Worm (Caenorhabditis elegans) whole organism, L4/young adult: ENCODE data around the gene ZK1248.4.

ENCODE experiments used
- W03F9.2 ChIP-seq: fragments of 150-350 bp; optimal IDR thresholded peaks from 2 replicates; lab custom pipeline; 2014; ENCODE audit warnings: missing biosample characterization, missing genetic modification characterization
- dao-5 ChIP-seq: sonication (generic microtip); optimal IDR thresholded peaks from 2 replicates; lab custom pipeline; 2016; ENCODE audit warnings: missing genotype, missing genetic modification characterization, moderate library complexity, missing compliant biosample characterization
- him-1 ChIP-seq: sonication (generic microtip); optimal IDR thresholded peaks from 2 replicates; lab custom pipeline; 2016; ENCODE audit warnings: missing genotype, missing genetic modification reagents, missing genetic modification characterization, missing compliant biosample characterization

Gene ZK1248.4

DNA sequence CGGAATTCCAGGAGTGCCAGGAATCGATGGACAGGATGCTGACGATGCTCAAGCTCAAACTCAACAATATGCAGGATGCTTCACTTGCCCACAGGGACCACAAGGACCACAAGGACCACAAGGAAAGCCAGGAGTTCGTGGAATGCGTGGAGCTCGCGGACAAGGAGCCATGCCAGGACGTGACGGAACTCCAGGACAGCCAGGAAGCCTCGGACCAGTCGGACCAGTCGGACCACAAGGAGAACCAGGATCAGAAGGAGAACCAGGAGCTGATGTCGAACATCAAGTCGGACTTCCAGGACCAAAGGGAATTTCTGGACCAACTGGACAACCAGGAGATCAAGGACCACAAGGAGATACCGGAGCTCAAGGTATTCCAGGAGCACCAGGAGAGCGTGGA is 13.0 kb downstream of the ZK1248.4 start:
- no peak for TF ChIP-seq dao-5 (tag; lab: Kevin White, UChicago)
- no peak for TF ChIP-seq him-1 (tag; lab: Kevin White, UChicago)
- TF ChIP-seq W03F9.2 (tag; lab: Kevin White, UChicago), result no peak

DNA sequence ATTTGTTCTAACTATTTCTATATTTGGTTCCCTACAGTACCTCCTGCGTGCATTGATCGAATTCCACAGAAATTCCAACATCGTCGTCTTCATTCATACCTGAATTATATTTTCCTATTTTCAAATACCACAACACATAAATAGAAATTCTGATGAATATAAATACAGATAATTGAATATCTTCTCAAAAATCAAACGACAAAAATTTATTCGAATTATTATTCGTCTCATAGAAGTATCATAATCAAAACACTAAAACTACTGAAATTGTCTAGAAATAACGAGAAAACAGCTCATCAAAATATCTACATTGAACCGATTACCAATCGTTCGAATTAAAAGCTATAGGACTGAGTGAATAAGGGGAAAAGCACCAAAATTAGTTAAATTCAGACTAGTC is 14.7 kb downstream of the ZK1248.4 start, which contains the start of gene gtap-1:
gtap-1 (minus strand) TSS at position 101 of the 400 bp plus-strand sequence.
- no peak for TF ChIP-seq dao-5 (tag; lab: Kevin White, UChicago)
- TF ChIP-seq him-1 (tag; lab: Kevin White, UChicago), result no peak
- no peak for TF ChIP-seq W03F9.2 (tag; lab: Kevin White, UChicago)

DNA sequence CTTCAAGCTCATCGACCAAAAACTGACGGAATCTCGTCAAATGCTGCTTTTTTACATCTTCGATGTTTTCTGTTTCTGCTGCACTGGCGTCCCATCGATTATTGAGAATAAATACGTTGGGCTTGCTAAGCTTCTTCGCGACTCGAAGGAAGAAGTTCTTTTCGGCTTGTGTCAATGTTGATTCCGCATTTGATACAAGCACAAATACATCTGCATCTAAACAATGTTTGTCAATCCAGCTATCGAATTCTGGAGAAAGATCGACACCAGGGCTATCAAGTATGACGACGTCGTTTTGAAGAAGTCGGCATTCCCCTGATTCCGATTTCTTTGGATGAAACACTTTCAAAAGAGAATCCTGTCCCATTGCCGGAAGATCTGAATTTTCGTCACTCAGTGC is 16.7 kb downstream of the ZK1248.4 start:
- TF ChIP-seq W03F9.2 (tag; lab: Kevin White, UChicago), result no peak

DNA sequence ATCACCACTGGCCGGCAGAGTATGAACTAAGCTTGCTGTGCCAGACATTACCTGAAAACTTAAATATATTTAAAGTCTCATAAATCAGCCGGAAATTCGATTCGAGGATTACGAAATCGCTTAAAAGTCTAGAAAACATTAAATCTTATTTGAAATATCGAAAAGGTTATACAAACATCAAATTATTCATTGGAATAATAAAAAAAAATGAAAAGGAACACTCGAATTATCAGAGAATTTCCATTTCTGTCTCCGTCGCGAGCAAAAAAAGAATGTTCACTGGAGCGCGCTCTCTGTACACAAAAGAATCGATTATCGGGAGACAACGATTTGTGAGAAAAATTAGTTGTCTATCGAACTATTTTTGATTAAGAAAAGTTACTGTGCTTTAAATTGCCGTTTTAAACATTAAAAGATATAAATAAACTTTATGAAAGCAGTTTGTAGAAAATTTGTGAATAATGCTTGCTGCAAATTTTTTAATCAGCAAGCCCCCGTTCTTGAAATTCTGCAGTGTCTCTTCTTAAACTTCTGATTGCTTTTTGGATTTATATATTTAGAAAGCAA is 17.8 kb downstream of the ZK1248.4 start, which contains the start of gene fzo-1:
fzo-1 (minus strand) TSS at position 51 of the 567 bp plus-strand sequence.
- TF ChIP-seq him-1 (tag; lab: Kevin White, UChicago) (no peak), dao-5 (tag; lab: Kevin White, UChicago) (no peak), W03F9.2 (tag; lab: Kevin White, UChicago) (peak; percentile 34)

DNA sequence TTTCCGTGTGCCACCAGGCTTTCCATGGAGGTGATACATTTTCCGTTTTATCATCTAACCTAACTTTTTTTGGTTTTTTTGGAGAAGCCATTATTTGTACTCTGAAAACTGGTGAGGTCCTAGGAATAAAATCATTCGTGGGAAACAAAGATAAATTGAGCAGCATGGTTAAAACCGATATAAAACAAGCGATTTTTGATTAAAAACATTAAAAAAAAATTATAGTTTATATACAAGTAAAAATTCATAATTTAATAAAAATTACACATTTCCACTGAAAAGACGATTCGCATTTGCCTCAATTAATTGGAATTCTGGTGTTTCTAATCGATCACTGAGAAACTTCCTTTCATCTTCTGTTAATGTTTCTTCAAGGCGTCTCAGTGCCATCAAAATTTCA is 20.1 kb downstream of the ZK1248.4 start, which contains the start of gene ZK1248.15:
ZK1248.15 (minus strand) TSS at position 101 of the 400 bp plus-strand sequence.
- TF ChIP-seq dao-5 (tag; lab: Kevin White, UChicago), result no peak
- no peak for TF ChIP-seq him-1 (tag; lab: Kevin White, UChicago)
- no peak for TF ChIP-seq W03F9.2 (tag; lab: Kevin White, UChicago)

DNA sequence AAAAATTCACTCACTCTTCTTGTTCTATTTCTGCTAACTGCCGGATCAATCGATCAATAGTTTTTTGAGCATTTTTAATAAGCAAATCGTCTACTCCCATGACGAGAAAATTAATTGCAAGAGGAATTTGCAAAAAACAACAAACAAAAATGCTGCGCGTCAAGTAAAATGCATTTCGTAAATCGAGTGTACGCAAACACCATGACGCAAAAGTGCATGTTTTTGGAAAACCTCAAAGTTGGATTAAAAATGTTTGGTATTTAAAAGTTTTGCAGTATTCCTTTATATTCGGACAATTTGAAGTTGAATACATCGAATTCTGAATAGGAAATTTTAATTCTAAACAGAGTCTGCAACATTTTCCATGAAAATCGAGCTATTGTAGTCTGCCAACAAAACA is 20.8 kb downstream of the ZK1248.4 start, which contains the start of gene ZK1248.19:
ZK1248.19 (minus strand) TSS at position 188 of the 400 bp plus-strand sequence.
- TF ChIP-seq him-1 (tag; lab: Kevin White, UChicago) (no peak), W03F9.2 (tag; lab: Kevin White, UChicago) (peak; percentile 38)

DNA sequence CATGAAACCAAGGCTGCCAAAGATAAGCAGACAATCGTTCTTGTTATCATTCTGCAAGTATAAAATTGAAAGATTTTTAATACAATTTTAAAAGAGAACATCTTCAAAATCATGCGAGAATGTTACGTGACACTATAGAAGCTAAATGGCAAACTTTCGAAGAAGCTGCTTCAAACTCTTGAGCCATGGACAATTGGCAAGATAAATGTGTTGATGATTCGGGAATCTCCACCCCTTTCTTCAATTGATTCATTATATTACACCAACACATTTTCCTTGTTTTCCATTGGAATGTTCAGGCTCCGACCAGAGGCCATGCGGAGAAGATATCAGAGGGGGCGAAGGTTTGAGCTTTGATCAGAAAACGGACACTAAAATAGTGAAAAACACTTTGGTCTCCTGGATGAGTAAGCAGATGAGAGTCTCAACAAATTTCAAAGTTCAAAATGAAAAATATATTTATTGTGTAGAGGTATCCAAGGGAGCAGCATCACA is 22.7 kb downstream of the ZK1248.4 start, which contains the start of gene lec-5:
lec-5 (minus strand) TSS at position 51 of the 495 bp plus-strand sequence.
- TF ChIP-seq dao-5 (tag; lab: Kevin White, UChicago) (no peak), him-1 (tag; lab: Kevin White, UChicago) (no peak), W03F9.2 (tag; lab: Kevin White, UChicago) (no peak)

DNA sequence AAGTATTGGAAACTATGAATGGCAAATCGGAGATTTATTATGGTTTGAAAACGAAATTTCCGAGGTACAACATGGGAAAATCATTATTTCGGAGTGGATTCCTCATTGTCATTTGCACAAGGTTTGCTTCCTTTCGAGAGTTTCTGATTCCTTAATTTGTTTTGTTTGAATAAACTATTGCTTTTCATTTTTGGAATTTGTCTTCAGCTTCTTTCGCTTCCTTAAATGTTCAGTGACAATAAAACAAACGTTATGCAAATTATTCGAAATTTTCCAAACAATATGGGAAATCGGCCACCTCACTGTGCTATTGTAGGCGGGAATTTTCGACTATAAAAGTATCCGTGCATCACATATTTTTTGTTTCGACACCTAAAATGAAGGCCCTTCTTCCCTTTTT is 23.5 kb downstream of the ZK1248.4 start, which contains the start of gene nep-25:
nep-25 (plus strand) TSS at position 375 of the 400 bp plus-strand sequence.
- no peak for TF ChIP-seq W03F9.2 (tag; lab: Kevin White, UChicago)
- no peak for TF ChIP-seq dao-5 (tag; lab: Kevin White, UChicago)
- no peak for TF ChIP-seq him-1 (tag; lab: Kevin White, UChicago)

DNA sequence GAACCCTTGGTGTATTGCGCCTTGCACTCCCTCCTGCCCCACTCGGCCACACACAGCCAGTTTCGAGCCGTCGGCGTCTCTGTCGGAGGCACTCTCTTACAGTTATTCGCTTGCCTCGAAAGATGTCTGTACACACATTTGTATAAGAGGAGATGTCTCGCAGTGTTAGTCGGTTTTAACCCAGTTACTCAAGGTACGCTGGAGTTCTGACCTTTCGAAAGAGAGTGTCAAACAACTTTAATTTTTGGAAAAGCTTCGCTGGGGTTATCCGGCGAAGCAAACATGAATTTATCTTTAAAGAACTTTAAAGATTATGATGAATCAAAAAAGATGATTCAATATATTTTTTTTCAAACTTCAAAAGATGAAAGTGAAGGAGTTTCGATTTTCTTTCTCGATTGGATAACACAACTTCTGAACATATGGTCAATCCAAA is 26.3 kb downstream of the ZK1248.4 start:
- peak; percentile 99 for TF ChIP-seq him-1 (tag; lab: Kevin White, UChicago)
- TF ChIP-seq dao-5 (tag; lab: Kevin White, UChicago), result peak; percentile 92
- peak; percentile 97 for TF ChIP-seq W03F9.2 (tag; lab: Kevin White, UChicago)

DNA sequence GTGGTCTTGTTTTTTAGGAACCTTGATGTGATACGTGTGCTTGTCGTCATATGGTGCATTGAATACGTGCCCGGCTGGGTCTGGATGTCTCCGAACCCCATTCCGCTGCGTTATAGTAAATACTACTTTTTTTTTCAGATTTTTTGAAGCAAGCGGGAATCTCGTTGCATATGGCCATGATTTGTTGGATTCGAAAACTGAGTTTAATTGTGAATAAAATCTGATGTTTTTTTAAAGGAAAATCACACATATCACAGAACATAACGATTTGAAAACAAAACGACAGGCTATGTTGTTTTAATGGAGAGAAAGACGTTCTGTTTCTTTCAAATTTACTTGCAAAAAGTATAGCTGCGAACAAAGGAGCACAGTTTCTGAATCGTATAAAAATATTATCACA is 27.0 kb downstream of the ZK1248.4 start, which contains the start of the genes ZK1248.17 and H41C03.3:
ZK1248.17 (minus strand) TSS at position 101 of the 400 bp plus-strand sequence.
H41C03.3 (plus strand) TSS at position 337 of the 400 bp plus-strand sequence.
- TF ChIP-seq him-1 (tag; lab: Kevin White, UChicago), result no peak
- TF ChIP-seq dao-5 (tag; lab: Kevin White, UChicago), result no peak

DNA sequence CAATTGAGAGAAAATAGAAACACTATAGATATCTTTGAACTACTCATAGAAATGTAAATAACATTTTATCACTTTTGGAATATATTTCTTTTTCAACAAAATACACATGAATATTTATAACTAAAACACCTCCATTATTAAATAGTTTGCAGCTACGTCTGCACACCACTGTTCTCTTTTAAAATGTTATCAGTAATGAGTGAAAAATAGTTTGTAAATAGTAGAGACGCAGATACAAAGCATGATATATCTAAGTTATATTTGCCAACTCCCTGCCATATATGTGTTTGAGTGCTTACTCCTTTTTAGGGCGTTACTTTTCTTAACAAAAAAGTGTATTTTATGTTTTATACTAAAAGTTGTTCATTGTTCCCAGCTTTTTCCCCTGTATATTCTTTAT is 27.8 kb downstream of the ZK1248.4 start:
- no peak for TF ChIP-seq dao-5 (tag; lab: Kevin White, UChicago)
- no peak for TF ChIP-seq him-1 (tag; lab: Kevin White, UChicago)
- TF ChIP-seq W03F9.2 (tag; lab: Kevin White, UChicago), result no peak

DNA sequence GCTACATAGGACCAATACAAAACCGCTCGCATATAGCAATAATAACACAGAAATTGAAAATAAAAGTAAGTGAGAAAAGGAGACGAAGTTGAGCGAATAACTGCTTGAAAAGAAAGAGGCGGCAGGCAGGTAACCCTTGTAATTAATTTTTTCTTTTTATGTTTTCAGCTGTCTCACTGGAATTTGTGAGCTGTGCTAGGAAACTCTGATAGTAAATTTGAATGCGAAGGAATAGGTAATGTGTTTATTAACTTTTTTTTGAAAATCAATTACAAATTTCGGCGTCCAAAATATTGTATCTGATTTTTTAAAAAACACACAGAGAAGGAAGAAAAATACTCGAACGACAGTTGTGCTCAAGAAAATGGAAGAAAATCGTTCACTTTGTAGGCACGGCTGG is 33.6 kb downstream of the ZK1248.4 start, which contains the start of gene H41C03.2:
H41C03.2 (minus strand) TSS at position 101 of the 400 bp plus-strand sequence.
- no peak for TF ChIP-seq W03F9.2 (tag; lab: Kevin White, UChicago)
- TF ChIP-seq dao-5 (tag; lab: Kevin White, UChicago), result no peak
- no peak for TF ChIP-seq him-1 (tag; lab: Kevin White, UChicago)

DNA sequence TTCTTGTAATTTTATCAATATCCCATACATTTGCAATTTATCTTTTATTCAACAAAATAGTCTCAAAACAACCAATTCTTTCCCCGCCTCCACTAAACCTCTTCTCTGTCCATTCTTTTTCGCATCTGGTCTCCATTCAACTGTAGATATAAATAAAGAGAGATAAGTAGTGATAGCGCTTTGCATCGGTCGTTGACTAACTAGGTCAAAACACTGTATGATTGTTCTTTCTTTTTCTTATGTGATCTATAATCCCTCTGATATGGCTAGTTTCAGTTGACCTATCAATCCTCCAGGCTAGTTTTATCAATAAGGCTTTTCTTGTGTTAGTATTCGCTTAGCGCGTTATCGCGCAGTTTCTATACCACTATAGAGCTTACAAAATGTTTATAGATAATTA is 34.9 kb downstream of the ZK1248.4 start:
- TF ChIP-seq W03F9.2 (tag; lab: Kevin White, UChicago), result no peak

DNA sequence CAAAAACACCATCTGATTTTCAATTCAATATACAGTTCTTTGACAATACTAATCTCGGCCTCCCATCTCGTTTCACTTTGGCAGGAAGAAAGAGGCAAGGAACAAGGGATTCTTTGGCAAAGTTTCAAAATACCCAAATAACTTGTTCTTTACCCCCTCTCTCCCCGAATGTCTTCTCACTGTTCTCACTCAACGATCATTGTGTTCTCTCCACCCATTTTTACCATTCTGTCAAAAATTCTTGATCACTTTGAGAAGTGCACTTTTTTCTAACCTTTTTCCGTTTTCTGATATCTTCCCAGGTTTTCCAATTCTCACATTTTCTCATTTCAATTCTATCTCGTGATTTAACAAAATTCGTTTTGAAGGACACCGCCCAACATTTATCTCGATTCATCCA is 35.7 kb downstream of the ZK1248.4 start, which contains the start of gene H41C03.1:
H41C03.1 (plus strand) TSS at position 301 of the 400 bp plus-strand sequence.
- TF ChIP-seq dao-5 (tag; lab: Kevin White, UChicago) (no peak), W03F9.2 (tag; lab: Kevin White, UChicago) (no peak), him-1 (tag; lab: Kevin White, UChicago) (no peak)
